Fruit fly (Drosophila melanogaster): ENCODE data around the gene csw.

csw gene

dm6 chrX:2158668-2159163, 64.7 kb downstream of the csw start, which contains the start of gene wapl (continued):
- TF ChIP-seq CG14860 (GFP tag; IDR thresholded peaks at IDR 0.05; ENCODE audit: partially characterized antibody) (peak; percentile 87), CG10267 (tag; optimal IDR thresholded peaks at IDR 0.05) (peak; percentile 56), grn (GFP tag; optimal IDR thresholded peaks at IDR 0.05) (no peak), tll (GFP tag; optimal IDR thresholded peaks at IDR 0.05) (no peak), klu (GFP tag; IDR thresholded peaks at IDR 0.05) (no peak), CG3847 (GFP tag; IDR thresholded peaks at IDR 0.05) (peak; percentile 61), Ada2b (GFP tag; IDR thresholded peaks at IDR 0.05) (no peak), CG9609 (GFP tag; optimal IDR thresholded peaks at IDR 0.05) (peak; percentile 0), CG11247 (GFP tag; IDR thresholded peaks at IDR 0.05) (no peak), sens (GFP tag) (peak; percentile 81), HLH4C (GFP tag; IDR thresholded peaks at IDR 0.05; ENCODE audit: partially characterized antibody) (peak; percentile 92), cg (GFP tag; optimal IDR thresholded peaks at IDR 0.05) (peak; percentile 61), CG42726 (GFP tag; IDR thresholded peaks at IDR 0.05; ENCODE audit: partially characterized antibody) (peak; percentile 94), ftz-f1 (GFP tag; optimal IDR thresholded peaks at IDR 0.05) (peak; percentile 98), sug (tag; optimal IDR thresholded peaks at IDR 0.05) (peak; percentile 49), CG32532 (GFP tag; IDR thresholded peaks at IDR 0.05) (0 out of 2 replicates have a peak, but pooled peaks have one; percentile 47), nmo (GFP tag; optimal IDR thresholded peaks at IDR 0.05) (peak; percentile 34), Med (GFP tag) (peak; percentile 92), hb (GFP tag; IDR thresholded peaks at IDR 0.05; ENCODE audit: partially characterized antibody) (peak; percentile 93), Sry-δ (GFP tag; optimal IDR thresholded peaks at IDR 0.05) (peak; percentile 99), D (optimal IDR thresholded peaks at IDR 0.05) (peak; percentile 57), D (GFP tag; optimal IDR thresholded peaks at IDR 0.05) (no peak), nerfin-2 (GFP tag; IDR thresholded peaks at IDR 0.05; ENCODE audit: partially characterized antibody) (peak; percentile 87), Antp (GFP tag; optimal IDR thresholded peaks at IDR 0.05) (peak; percentile 48), trem (tag; optimal IDR thresholded peaks at IDR 0.05) (peak; percentile 75), Mad (GFP tag; optimal IDR thresholded peaks at IDR 0.05) (peak; percentile 16), CG17385 (GFP tag; optimal IDR thresholded peaks at IDR 0.05) (peak; percentile 96), MBD-R2 (GFP tag; IDR thresholded peaks at IDR 0.05) (peak; percentile 52), CG12659 (GFP tag; optimal IDR thresholded peaks at IDR 0.05) (peak; percentile 61), nom (GFP tag; optimal IDR thresholded peaks at IDR 0.05) (peak; percentile 16), Dll (GFP tag; IDR thresholded peaks at IDR 0.05; ENCODE audit: partially characterized antibody) (peak; percentile 94), CG2712 (tag; optimal IDR thresholded peaks at IDR 0.05) (peak; percentile 54), Hr51 (GFP tag; optimal IDR thresholded peaks at IDR 0.05) (peak in 1 of 2 experiments; percentile 45), YL-1 (GFP tag; optimal IDR thresholded peaks at IDR 0.05) (peak; percentile 36), org-1 (GFP tag; optimal IDR thresholded peaks at IDR 0.05) (no peak), Sin3A (optimal IDR thresholded peaks at IDR 0.05) (peak; percentile 82), CG17829 (tag; optimal IDR thresholded peaks at IDR 0.05) (peak; percentile 14), sob (GFP tag; IDR thresholded peaks at IDR 0.05) (0 out of 2 replicates have a peak, but pooled peaks have one; percentile 32), CG7963 (GFP tag; IDR thresholded peaks at IDR 0.05; ENCODE audit: partially characterized antibody) (peak; percentile 92), CHES-1-like (GFP tag; optimal IDR thresholded peaks at IDR 0.05) (peak; percentile 37), CG4360 (GFP tag; IDR thresholded peaks at IDR 0.05) (peak; percentile 76), CG11695 (GFP tag; IDR thresholded peaks at IDR 0.05) (0 out of 3 replicates have a peak, but pooled peaks have one; percentile 23), Bteb2 (GFP tag; optimal IDR thresholded peaks at IDR 0.05) (no peak), mam (GFP tag; optimal IDR thresholded peaks at IDR 0.05) (peak; percentile 24), Rfx (GFP tag; IDR thresholded peaks at IDR 0.05) (peak; percentile 71), kah (GFP tag; optimal IDR thresholded peaks at IDR 0.05) (no peak), vvl (GFP tag; IDR thresholded peaks at IDR 0.05) (peak; percentile 61), CG17186 (GFP tag; optimal IDR thresholded peaks at IDR 0.05) (peak; percentile 94), Bgb (GFP tag; IDR thresholded peaks at IDR 0.05; ENCODE audit: partially characterized antibody) (peak; percentile 97), CG11085 (GFP tag; IDR thresholded peaks at IDR 0.05) (0 out of 2 replicates have a peak, but pooled peaks have one; percentile 21)

Data from whole organism, embryonic.